Worm (Caenorhabditis elegans): ENCODE data around the gene T23B7.3.
"Not testable (repeated sequence)": the region's sequence is repeated elsewhere in the genome, so short reads cannot be mapped to it uniquely, and the experiment has no call there.

The T23B7.3 gene

ce11 chrII:4860260-4860659 is 10.3 kb downstream of the T23B7.3 start, which contains the start of the genes nspd-5 and F11G11.4:
nspd-5 (minus strand) TSS chrII:4860360.
F11G11.4 (plus strand) TSS chrII:4860594.
- TF ChIP-seq sptf-1 (tag; optimal IDR thresholded peaks at IDR 0.05); lsy-2 (tag; optimal IDR thresholded peaks at IDR 0.05); ces-1 (GFP tag; optimal IDR thresholded peaks at IDR 0.05): not testable (repeated sequence)

ce11 chrII:4863357-4863756 is 13.4 kb downstream of the T23B7.3 start, which contains the start of the genes mpst-4 and F11G11.14:
mpst-4 (minus strand) TSS chrII:4863457.
F11G11.14 (plus strand) TSS chrII:4863681.
- TF ChIP-seq nhr-12 (tag; optimal IDR thresholded peaks at IDR 0.05) (no peak), ces-1 (GFP tag; optimal IDR thresholded peaks at IDR 0.05) (no peak), nhr-2 (tag; optimal IDR thresholded peaks at IDR 0.05) (no peak), tbx-8 (GFP tag; optimal IDR thresholded peaks at IDR 0.05) (no peak), cnd-1 (tag; optimal IDR thresholded peaks at IDR 0.05) (no peak), mls-2 (tag; optimal IDR thresholded peaks at IDR 0.05) (no peak), lin-13 (tag; optimal IDR thresholded peaks at IDR 0.05) (no peak), elt-3 (tag; optimal IDR thresholded peaks at IDR 0.05) (no peak), nhr-76 (tag; optimal IDR thresholded peaks at IDR 0.05) (no peak), unc-62 (GFP tag; optimal IDR thresholded peaks at IDR 0.05) (no peak), sem-2 (GFP tag; optimal IDR thresholded peaks at IDR 0.05) (no peak), flh-1 (GFP tag; optimal IDR thresholded peaks at IDR 0.05) (no peak), zip-8 (tag; optimal IDR thresholded peaks at IDR 0.05) (no peak), pha-4 (tag; optimal IDR thresholded peaks at IDR 0.05) (no peak), drap-1 (GFP tag; optimal IDR thresholded peaks at IDR 0.05) (no peak)

ce11 chrII:4866045-4866444 is 16.1 kb downstream of the T23B7.3 start:
- TF ChIP-seq drap-1 (GFP tag; optimal IDR thresholded peaks at IDR 0.05) (no peak), unc-39 (tag; optimal IDR thresholded peaks at IDR 0.05) (no peak), ceh-83 (GFP tag; optimal IDR thresholded peaks at IDR 0.05) (no peak), lin-13 (tag; optimal IDR thresholded peaks at IDR 0.05) (no peak), unc-62 (GFP tag; optimal IDR thresholded peaks at IDR 0.05) (no peak), cnd-1 (tag; optimal IDR thresholded peaks at IDR 0.05) (no peak), lsy-2 (tag; optimal IDR thresholded peaks at IDR 0.05) (no peak), unc-120 (tag; optimal IDR thresholded peaks at IDR 0.05; ENCODE audit: poor library complexity, severe bottlenecking) (no peak), nhr-2 (tag; optimal IDR thresholded peaks at IDR 0.05) (no peak), ham-2 (GFP tag; optimal IDR thresholded peaks at IDR 0.05) (no peak), blmp-1 (tag; optimal IDR thresholded peaks at IDR 0.05) (no peak), nhr-12 (tag; optimal IDR thresholded peaks at IDR 0.05) (no peak), ces-1 (GFP tag; optimal IDR thresholded peaks at IDR 0.05) (no peak), lin-32 (GFP tag; optimal IDR thresholded peaks at IDR 0.05) (no peak), ceh-43 (GFP tag; optimal IDR thresholded peaks at IDR 0.05) (no peak), tbx-8 (GFP tag; optimal IDR thresholded peaks at IDR 0.05) (no peak), nhr-76 (tag; optimal IDR thresholded peaks at IDR 0.05) (no peak), ceh-39 (tag; optimal IDR thresholded peaks at IDR 0.05) (no peak)

- TF ChIP-seq mep-1 (tag; optimal IDR thresholded peaks at IDR 0.05) (no peak), nhr-28 (tag; optimal IDR thresholded peaks at IDR 0.05) (no peak), tbx-8 (GFP tag; optimal IDR thresholded peaks at IDR 0.05) (no peak), elt-1 (tag; optimal IDR thresholded peaks at IDR 0.05; ENCODE audit: borderline replicate concordance, insufficient read depth) (no peak), zip-8 (tag; optimal IDR thresholded peaks at IDR 0.05) (no peak), nhr-2 (tag; optimal IDR thresholded peaks at IDR 0.05) (no peak), unc-39 (tag; optimal IDR thresholded peaks at IDR 0.05) (no peak), ztf-11 (tag; optimal IDR thresholded peaks at IDR 0.05) (no peak), M03D4.4 (tag; optimal IDR thresholded peaks at IDR 0.05) (no peak)
Measured at ce11 chrII:4867476-4867875, 17.5 kb downstream of the T23B7.3 start, which contains the start of gene col-17. col-17 (minus strand) TSS chrII:4867576.

ce11 chrII:4869793-4870343 is 19.9 kb downstream of the T23B7.3 start:
- TF ChIP-seq sem-2 (GFP tag; optimal IDR thresholded peaks at IDR 0.05) (no peak), sptf-1 (tag; optimal IDR thresholded peaks at IDR 0.05) (no peak), lin-32 (GFP tag; optimal IDR thresholded peaks at IDR 0.05) (no peak), mls-2 (tag; optimal IDR thresholded peaks at IDR 0.05) (no peak), tbx-8 (GFP tag; optimal IDR thresholded peaks at IDR 0.05) (no peak), mep-1 (tag; optimal IDR thresholded peaks at IDR 0.05) (no peak), nhr-2 (tag; optimal IDR thresholded peaks at IDR 0.05) (no peak), lsy-2 (tag; optimal IDR thresholded peaks at IDR 0.05) (no peak), unc-39 (tag; optimal IDR thresholded peaks at IDR 0.05) (no peak), drap-1 (GFP tag; optimal IDR thresholded peaks at IDR 0.05) (no peak), ceh-39 (tag; optimal IDR thresholded peaks at IDR 0.05) (no peak), M03D4.4 (tag; optimal IDR thresholded peaks at IDR 0.05) (no peak), nhr-12 (tag; optimal IDR thresholded peaks at IDR 0.05) (no peak), ceh-83 (GFP tag; optimal IDR thresholded peaks at IDR 0.05) (no peak), bed-3 (GFP tag; optimal IDR thresholded peaks at IDR 0.05) (no peak)

All from whole organism, mixed stage, embryonic.